Worm (Caenorhabditis elegans): ENCODE measurements around the gene F14D7.1.

DNA sequence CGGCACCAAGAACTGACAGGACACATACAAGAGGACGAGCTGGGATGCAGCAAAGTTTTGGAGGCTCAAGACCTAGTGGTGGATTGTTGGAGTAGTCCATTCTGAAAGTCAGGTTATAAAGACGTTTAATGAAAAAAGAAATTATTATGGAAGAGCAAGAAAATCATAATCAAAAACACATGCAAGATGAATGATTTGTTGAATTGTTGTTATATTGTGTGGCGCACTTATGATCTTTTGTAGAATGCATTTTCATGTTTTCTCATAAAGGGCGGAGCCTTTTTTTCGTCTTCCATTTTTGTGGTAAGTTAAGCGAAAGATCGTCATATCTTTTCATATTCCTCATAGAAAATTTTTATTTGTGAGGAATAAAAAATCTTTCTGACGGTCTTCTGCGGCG, 27.3 kb upstream of the F14D7.1 start, which contains the start of gene F47B8.2:
- TF ChIP-seq mdl-1 (tag; optimal IDR thresholded peaks at IDR 0.05) = no peak
- TF ChIP-seq ztf-4 (tag; optimal IDR thresholded peaks at IDR 0.05) = no peak
- no peak for TF ChIP-seq nhr-77 (tag; optimal IDR thresholded peaks at IDR 0.05)
- TF ChIP-seq crh-2 (tag; optimal IDR thresholded peaks at IDR 0.05) = no peak
- TF ChIP-seq aly-2 (tag; optimal IDR thresholded peaks at IDR 0.05) = no peak
- TF ChIP-seq nhr-11 (tag; optimal IDR thresholded peaks at IDR 0.05) = no peak
- TF ChIP-seq ceh-16 (tag; optimal IDR thresholded peaks at IDR 0.05) = no peak
- TF ChIP-seq nhr-25 (tag; optimal IDR thresholded peaks at IDR 0.05) = no peak
- TF ChIP-seq skn-1 (tag; optimal IDR thresholded peaks at IDR 0.05) = no peak
- no peak for TF ChIP-seq lin-39 (tag; optimal IDR thresholded peaks at IDR 0.05)
- TF ChIP-seq gmeb-1 (tag; optimal IDR thresholded peaks at IDR 0.05) = no peak
- TF ChIP-seq ama-1 (optimal IDR thresholded peaks at IDR 0.05) = no peak
- no peak for TF ChIP-seq unc-62 (GFP tag; optimal IDR thresholded peaks at IDR 0.05)
- no peak for TF ChIP-seq elt-1 (tag; optimal IDR thresholded peaks at IDR 0.05)
